Worm (Caenorhabditis elegans): Measurements from ENCODE around the gene tbc-7.

Gene tbc-7

ce11 chrX:5106187-5106694 is 27.8 kb upstream of the tbc-7 start (continued):
- TF ChIP-seq ZK185.1 (tag; optimal IDR thresholded peaks at IDR 0.05; ENCODE audit: poor library complexity, severe bottlenecking): peak; percentile 25
- peak; percentile 68 for TF ChIP-seq zfh-2 (GFP tag; conservative IDR thresholded peaks at IDR 0.05)
- TF ChIP-seq him-1 (tag; optimal IDR thresholded peaks at IDR 0.05): no peak
- TF ChIP-seq F55B11.4 (tag; optimal IDR thresholded peaks at IDR 0.05; ENCODE audit: borderline replicate concordance, insufficient read depth): no peak
- TF ChIP-seq B0336.3 (GFP tag; IDR thresholded peaks at IDR 0.05): peak; percentile 83
- TF ChIP-seq hrde-1 (tag; optimal IDR thresholded peaks at IDR 0.05; ENCODE audit: borderline replicate concordance): no peak
- no peak for TF ChIP-seq nfya-1 (tag; optimal IDR thresholded peaks at IDR 0.05; ENCODE audit: borderline replicate concordance, insufficient read depth)
- no peak for TF ChIP-seq sptf-2 (GFP tag; optimal IDR thresholded peaks at IDR 0.05)
- TF ChIP-seq lin-54 (GFP tag; optimal IDR thresholded peaks at IDR 0.05): peak; percentile 21
- peak; percentile 97 for TF ChIP-seq cebp-2 (GFP tag; IDR thresholded peaks at IDR 0.05)
- no peak for TF ChIP-seq ccch-3 (GFP tag; optimal IDR thresholded peaks at IDR 0.05)
- TF ChIP-seq gei-17 (GFP tag; optimal IDR thresholded peaks at IDR 0.05): peak; percentile 87
- no peak for TF ChIP-seq lin-40 (tag; optimal IDR thresholded peaks at IDR 0.05)
- TF ChIP-seq pbrm-1 (GFP tag; IDR thresholded peaks at IDR 0.05): no peak; the same call in none of the 2 replicates
- no peak for TF ChIP-seq F23B12.7 (tag; optimal IDR thresholded peaks at IDR 0.05; ENCODE audit: insufficient read depth)
- no peak for TF ChIP-seq xnd-1 (tag; optimal IDR thresholded peaks at IDR 0.05)
- peak; percentile 80; the same call in 1 of the 2 replicates for TF ChIP-seq nfyb-1 (GFP tag; IDR thresholded peaks at IDR 0.05)
- TF ChIP-seq madf-3 (GFP tag; IDR thresholded peaks at IDR 0.05): peak; percentile 78; the same call in 1 of the 2 replicates
- peak; percentile 65 for TF ChIP-seq fkh-3 (tag; optimal IDR thresholded peaks at IDR 0.05)
- no peak for TF ChIP-seq nhr-27 (tag; optimal IDR thresholded peaks at IDR 0.05)
- TF ChIP-seq tbp1 (GFP tag; optimal IDR thresholded peaks at IDR 0.05): no peak
- no peak for TF ChIP-seq tbx-9 (tag; optimal IDR thresholded peaks at IDR 0.05; ENCODE audit: borderline replicate concordance)
- TF ChIP-seq nhr-120 (GFP tag; IDR thresholded peaks at IDR 0.05): no peak
- TF ChIP-seq Y53G8AR.9 (GFP tag; conservative IDR thresholded peaks at IDR 0.05): peak; percentile 95
- TF ChIP-seq F37B4.10 (GFP tag; IDR thresholded peaks at IDR 0.05): 0 out of 2 replicates have a peak, but pooled peaks have one; percentile 73
- TF ChIP-seq mes-4 (tag; optimal IDR thresholded peaks at IDR 0.05): no peak
- TF ChIP-seq madf-6 (GFP tag; IDR thresholded peaks at IDR 0.05): peak; percentile 19; the same call in 1 of the 2 replicates
- TF ChIP-seq egl-44 (GFP tag; IDR thresholded peaks at IDR 0.05): peak; percentile 8; the same call in 1 of the 2 replicates
- TF ChIP-seq F39B2.1 (GFP tag; IDR thresholded peaks at IDR 0.05): no peak
- no peak for TF ChIP-seq dpl-1 (GFP tag; optimal IDR thresholded peaks at IDR 0.05)
- TF ChIP-seq attf-3 (GFP tag; conservative IDR thresholded peaks at IDR 0.05): no peak
- TF ChIP-seq madf-8 (GFP tag; conservative IDR thresholded peaks at IDR 0.05): no peak
- TF ChIP-seq hmg-1.2 (GFP tag; IDR thresholded peaks at IDR 0.05): peak; percentile 40; the same call in 1 of the 2 replicates
- TF ChIP-seq K12H6.12 (tag; optimal IDR thresholded peaks at IDR 0.05): no peak
- 0 out of 2 replicates have a peak, but pooled peaks have one; percentile 45 for TF ChIP-seq aptf-3 (GFP tag; IDR thresholded peaks at IDR 0.05)
- no peak; the same call in 1 of the 2 replicates for TF ChIP-seq Y79H2A.3 (GFP tag; conservative IDR thresholded peaks at IDR 0.05)
- TF ChIP-seq sdz-38 (tag; optimal IDR thresholded peaks at IDR 0.05): no peak
- no peak for TF ChIP-seq mxl-1 (tag; optimal IDR thresholded peaks at IDR 0.05)
- no peak for TF ChIP-seq hlh-12 (tag; optimal IDR thresholded peaks at IDR 0.05)
- TF ChIP-seq ceh-100 (GFP tag; IDR thresholded peaks at IDR 0.05): peak; percentile 37; the same call in 1 of the 2 replicates
- TF ChIP-seq B0035.1 (tag; optimal IDR thresholded peaks at IDR 0.05): no peak
- 0 out of 2 replicates have a peak, but pooled peaks have one; percentile 22 for TF ChIP-seq C06A6.2 (GFP tag; conservative IDR thresholded peaks at IDR 0.05)
- TF ChIP-seq bed-1 (GFP tag; IDR thresholded peaks at IDR 0.05): no peak
- no peak; the same call in 1 of the 2 replicates for TF ChIP-seq hmg-20 (GFP tag; IDR thresholded peaks at IDR 0.05)
- peak; percentile 45 for TF ChIP-seq chd-7 (tag; optimal IDR thresholded peaks at IDR 0.05)
- no peak for TF ChIP-seq ztf-6 (GFP tag; IDR thresholded peaks at IDR 0.05)

All from whole organism, young adult.